Worm (Caenorhabditis elegans) whole organism, late embryonic: ENCODE results near the gene rml-1.
"Not testable (repeated sequence)": the region's sequence is repeated elsewhere in the genome, so short reads cannot be mapped to it uniquely, and the experiment has no call there.

ENCODE experiments used
- C08G9.2 ChIP-seq: sonication (generic microtip); optimal IDR thresholded peaks from 2 replicates; lab custom pipeline; 2016; ENCODE audit warnings: mild to moderate bottlenecking, missing genetic modification characterization, moderate library complexity, missing compliant biosample characterization
- C38D4.7 ChIP-seq: fragments of 200-800 bp; sonication (Bioruptor generic); optimal IDR thresholded peaks from 2 replicates; lab custom pipeline; 2018; ENCODE audit warnings: mild to moderate bottlenecking, missing genetic modification characterization, moderate library complexity, missing compliant biosample characterization
- F13H6.1 ChIP-seq: sonication (generic microtip); optimal IDR thresholded peaks from 2 replicates; lab custom pipeline; 2016; ENCODE audit warnings: missing genetic modification characterization, missing compliant biosample characterization
- ceh-18 ChIP-seq: sonication (generic microtip); optimal IDR thresholded peaks from 2 replicates; lab custom pipeline; 2016; ENCODE audit warnings: missing genetic modification characterization, missing compliant biosample characterization
- ceh-2 ChIP-seq: sonication (generic microtip); optimal IDR thresholded peaks from 2 replicates; lab custom pipeline; 2016; ENCODE audit warnings: missing genotype, missing genetic modification characterization, missing compliant biosample characterization
- ceh-22 ChIP-seq: sonication (generic microtip); optimal IDR thresholded peaks from 2 replicates; lab custom pipeline; 2017; ENCODE audit warnings: missing biosample characterization, missing genetic modification characterization
- ceh-34 ChIP-seq: sonication (generic microtip); optimal IDR thresholded peaks from 2 replicates; lab custom pipeline; 2016; ENCODE audit warnings: mild to moderate bottlenecking, missing genetic modification characterization, missing compliant biosample characterization
- ceh-45 ChIP-seq: fragments of 200-800 bp; sonication (Bioruptor generic); IDR thresholded peaks from 2 replicates; pipeline ENCODE4 v1.3.6; 2022; ENCODE audit warnings: missing genetic modification reagents, missing genetic modification characterization, missing compliant biosample characterization
- ceh-48 ChIP-seq: sonication (generic microtip); optimal IDR thresholded peaks from 2 replicates; lab custom pipeline; 2016; ENCODE audit warnings: missing genetic modification characterization, inconsistent platforms, missing compliant biosample characterization
- ceh-6 ChIP-seq: fragments of 200-800 bp; sonication (Bioruptor generic); optimal IDR thresholded peaks from 2 replicates; lab custom pipeline; 2018; ENCODE audit warnings: mild to moderate bottlenecking, missing genetic modification characterization, missing compliant biosample characterization
- che-1 ChIP-seq: sonication (generic microtip); optimal IDR thresholded peaks from 2 replicates; lab custom pipeline; 2016; ENCODE audit warnings: mild to moderate bottlenecking, missing genetic modification characterization, missing compliant biosample characterization
- elt-4 ChIP-seq: sonication (generic microtip); optimal IDR thresholded peaks from 2 replicates; lab custom pipeline; 2016; ENCODE audit warnings: missing genetic modification characterization, missing compliant biosample characterization
- fax-1 ChIP-seq: sonication (generic microtip); optimal IDR thresholded peaks from 2 replicates; lab custom pipeline; 2016; ENCODE audit warnings: missing genotype, missing genetic modification characterization, missing compliant biosample characterization
- fkh-10 ChIP-seq: fragments of 150-350 bp; optimal IDR thresholded peaks from 2 replicates; lab custom pipeline; 2014; ENCODE audit warnings: missing biosample characterization, missing genetic modification reagents, missing genetic modification characterization
- gmeb-2 ChIP-seq: sonication (generic microtip); optimal IDR thresholded peaks from 2 replicates; lab custom pipeline; 2016; ENCODE audit warnings: missing genetic modification characterization, inconsistent platforms, missing compliant biosample characterization
- hlh-13 ChIP-seq: fragments of 200-800 bp; sonication (Bioruptor generic); optimal IDR thresholded peaks from 2 replicates; lab custom pipeline; 2018; ENCODE audit warnings: mild to moderate bottlenecking, missing genetic modification characterization, missing compliant biosample characterization
- hlh-15 ChIP-seq: sonication (generic microtip); optimal IDR thresholded peaks from 2 replicates; lab custom pipeline; 2016; ENCODE audit warnings: missing genetic modification characterization, missing compliant biosample characterization
- hlh-30 ChIP-seq: sonication (generic microtip); optimal IDR thresholded peaks from 2 replicates; lab custom pipeline; 2017; ENCODE audit warnings: antibody characterized with exemption, missing genetic modification characterization, missing compliant biosample characterization; ENCODE audit not compliant: insufficient read depth
- hlh-6 ChIP-seq: sonication (generic microtip); optimal IDR thresholded peaks from 2 replicates; lab custom pipeline; 2016; ENCODE audit warnings: missing genotype, missing genetic modification characterization, missing compliant biosample characterization
- lim-6 ChIP-seq: sonication (generic microtip); optimal IDR thresholded peaks from 2 replicates; lab custom pipeline; 2016; ENCODE audit warnings: missing genetic modification characterization, missing compliant biosample characterization
- lin-11 ChIP-seq: fragments of 200-800 bp; sonication (Bioruptor generic); optimal IDR thresholded peaks from 2 replicates; lab custom pipeline; 2018; ENCODE audit warnings: mild to moderate bottlenecking, missing genetic modification characterization, missing compliant biosample characterization
- mec-3 ChIP-seq: sonication (generic microtip); optimal IDR thresholded peaks from 2 replicates; lab custom pipeline; 2016; ENCODE audit warnings: borderline replicate concordance, missing genetic modification characterization, missing compliant biosample characterization
- nfya-1 ChIP-seq: sonication (generic microtip); optimal IDR thresholded peaks from 2 replicates; lab custom pipeline; 2017; ENCODE audit warnings: missing genetic modification characterization, mild to moderate bottlenecking, missing compliant biosample characterization, antibody characterized with exemption, moderate library complexity
- nhr-232 ChIP-seq: sonication (generic microtip); optimal IDR thresholded peaks from 2 replicates; lab custom pipeline; 2016; ENCODE audit warnings: missing genetic modification characterization, missing compliant biosample characterization
- pag-3 ChIP-seq: sonication (generic microtip); optimal IDR thresholded peaks from 2 replicates; lab custom pipeline; 2016; ENCODE audit warnings: missing compliant biosample characterization, missing genetic modification characterization, borderline replicate concordance
- pax-1 ChIP-seq: fragments of 150-350 bp; optimal IDR thresholded peaks from 2 replicates; lab custom pipeline; 2014; ENCODE audit warnings: missing biosample characterization, missing genetic modification characterization
- pha-2 ChIP-seq: sonication (generic microtip); optimal IDR thresholded peaks from 2 replicates; lab custom pipeline; 2017; ENCODE audit warnings: mild to moderate bottlenecking, missing genetic modification characterization, missing compliant biosample characterization
- pha-4 ChIP-seq: fragments of 150-350 bp; optimal IDR thresholded peaks from 2 replicates; lab custom pipeline; 2018; ENCODE audit warnings: missing biosample characterization, missing genetic modification reagents, missing genetic modification characterization
- pqm-1 ChIP-seq: sonication (generic microtip); optimal IDR thresholded peaks from 2 replicates; lab custom pipeline; 2016; ENCODE audit warnings: missing genetic modification characterization, missing compliant biosample characterization
- pros-1 ChIP-seq: fragments of 150-350 bp; optimal IDR thresholded peaks from 2 replicates; lab custom pipeline; 2014; ENCODE audit warnings: missing biosample characterization, missing genetic modification reagents, missing genetic modification characterization
- sdc-2 ChIP-seq: sonication (generic microtip); optimal IDR thresholded peaks from 2 replicates; lab custom pipeline; 2016; ENCODE audit warnings: missing genotype, missing genetic modification characterization, missing compliant biosample characterization
- sox-2 ChIP-seq: fragments of 200-800 bp; sonication (Bioruptor generic); IDR thresholded peaks from 2 replicates; pipeline ENCODE4 v1.3.6; 2022; ENCODE audit warnings: missing genetic modification reagents, missing genetic modification characterization, missing compliant biosample characterization
- sox-4 ChIP-seq: sonication (generic microtip); optimal IDR thresholded peaks from 2 replicates; lab custom pipeline; 2017; ENCODE audit warnings: mild to moderate bottlenecking, missing genetic modification characterization, inconsistent platforms, missing compliant biosample characterization
- tbx-7 ChIP-seq: sonication (generic microtip); optimal IDR thresholded peaks from 2 replicates; lab custom pipeline; 2016; ENCODE audit warnings: missing genotype, missing genetic modification characterization, missing compliant biosample characterization
- ttx-3 ChIP-seq: sonication (generic microtip); optimal IDR thresholded peaks from 2 replicates; lab custom pipeline; 2016; ENCODE audit warnings: missing genetic modification reagents, missing genetic modification characterization, missing compliant biosample characterization
- unc-86 ChIP-seq: sonication (generic microtip); optimal IDR thresholded peaks from 2 replicates; lab custom pipeline; 2016; ENCODE audit warnings: missing genetic modification characterization, missing compliant biosample characterization

The rml-1 gene

DNA sequence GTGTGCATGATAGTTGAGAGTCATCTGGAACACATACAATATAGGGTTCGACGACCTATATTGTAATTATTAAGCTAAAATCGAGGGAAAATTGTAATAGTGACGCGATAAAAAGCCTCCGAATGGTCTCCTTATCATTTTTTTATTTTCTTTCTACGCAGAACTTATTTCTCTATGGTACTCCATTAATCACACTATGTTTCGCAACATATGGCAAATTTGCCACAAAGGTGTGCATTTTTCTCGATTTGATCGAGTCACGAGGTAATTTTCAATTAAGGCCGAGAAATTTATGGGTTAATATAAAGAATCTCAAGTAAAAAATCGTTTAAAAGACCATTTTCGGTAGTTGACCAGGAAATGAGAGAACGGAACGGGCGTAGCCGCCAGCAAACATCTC lies 5.8 kb downstream of the rml-1 start, which contains the start of gene dbn-1:
dbn-1 (minus strand) TSS at position 24 of the 400 bp plus-strand sequence.
- no peak for TF ChIP-seq nfya-1 (tag; lab: Kevin White, UChicago)
- no peak for TF ChIP-seq pros-1 (tag; lab: Kevin White, UChicago)
- TF ChIP-seq C08G9.2 = no peak
- TF ChIP-seq hlh-13 (GFP tag; lab: Kevin White, UChicago) = no peak

DNA sequence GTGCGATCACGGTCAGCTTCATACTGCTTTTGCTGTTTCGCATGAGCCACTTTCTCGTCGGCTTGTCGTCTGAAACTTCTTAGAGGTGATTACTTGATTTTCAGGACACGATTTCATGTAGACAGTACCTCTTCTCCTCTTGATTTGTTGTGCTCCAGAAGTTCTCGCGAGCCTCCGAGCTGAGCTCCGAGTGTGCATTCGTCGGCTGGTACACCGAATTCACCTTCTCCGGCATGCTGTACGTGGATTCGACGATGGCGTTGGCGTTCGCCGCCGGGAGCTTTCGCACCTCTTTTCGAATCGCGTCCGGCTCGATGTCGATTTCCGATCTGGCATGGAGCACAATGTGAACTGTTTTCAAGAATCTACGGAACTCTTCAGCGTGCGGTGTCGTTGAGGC lies 6.9 kb downstream of the rml-1 start:
- TF ChIP-seq ceh-2 (tag; lab: Kevin White, UChicago) = no peak
- TF ChIP-seq sox-4 = no peak
- no peak for TF ChIP-seq pha-2 (tag; lab: Kevin White, UChicago)
- no peak for TF ChIP-seq nhr-232 (tag; lab: Kevin White, UChicago)
- TF ChIP-seq ceh-45 (GFP tag; lab: Robert Waterston, UW) = no peak
- no peak for TF ChIP-seq ceh-18
- no peak for TF ChIP-seq elt-4 (tag; lab: Kevin White, UChicago)
- TF ChIP-seq hlh-13 (GFP tag; lab: Kevin White, UChicago) = no peak
- TF ChIP-seq fax-1 (tag; lab: Kevin White, UChicago) = no peak
- no peak for TF ChIP-seq pha-4

DNA sequence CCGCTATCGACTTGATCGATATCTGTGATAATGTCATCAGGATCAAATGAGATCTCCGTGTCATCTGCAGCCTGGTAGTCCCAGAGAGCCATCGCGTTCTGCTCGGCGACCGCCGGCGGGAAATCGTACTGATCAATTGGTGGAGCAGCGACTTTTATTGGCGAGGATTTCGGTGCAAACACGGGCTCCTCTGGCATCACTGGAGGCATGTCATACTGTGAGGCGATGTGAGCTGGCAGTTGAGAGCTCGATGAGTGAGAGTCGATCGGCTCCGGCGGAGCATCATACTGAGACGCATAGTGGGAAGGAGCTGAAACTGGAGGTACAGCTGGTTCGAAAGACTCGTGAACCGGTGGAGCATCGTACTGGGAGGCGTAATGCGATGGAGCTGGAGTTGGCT lies 8.2 kb downstream of the rml-1 start:
- TF ChIP-seq pax-1 (tag; lab: Kevin White, UChicago) (no peak), ceh-34 (tag; lab: Kevin White, UChicago) (no peak), che-1 (tag; lab: Kevin White, UChicago) (no peak), hlh-15 (tag; lab: Kevin White, UChicago) (no peak), sdc-2 (no peak), hlh-6 (tag; lab: Kevin White, UChicago) (no peak), hlh-30 (no peak), ceh-48 (tag; lab: Kevin White, UChicago) (no peak), gmeb-2 (tag; lab: Kevin White, UChicago) (no peak), pag-3 (tag; lab: Kevin White, UChicago) (no peak), C08G9.2 (no peak), lin-11 (no peak), ceh-18 (no peak), ceh-6 (no peak), pha-2 (tag; lab: Kevin White, UChicago) (no peak), C38D4.7 (GFP tag; lab: Kevin White, UChicago) (no peak), pqm-1 (tag; lab: Kevin White, UChicago) (no peak), hlh-13 (GFP tag; lab: Kevin White, UChicago) (no peak)

DNA sequence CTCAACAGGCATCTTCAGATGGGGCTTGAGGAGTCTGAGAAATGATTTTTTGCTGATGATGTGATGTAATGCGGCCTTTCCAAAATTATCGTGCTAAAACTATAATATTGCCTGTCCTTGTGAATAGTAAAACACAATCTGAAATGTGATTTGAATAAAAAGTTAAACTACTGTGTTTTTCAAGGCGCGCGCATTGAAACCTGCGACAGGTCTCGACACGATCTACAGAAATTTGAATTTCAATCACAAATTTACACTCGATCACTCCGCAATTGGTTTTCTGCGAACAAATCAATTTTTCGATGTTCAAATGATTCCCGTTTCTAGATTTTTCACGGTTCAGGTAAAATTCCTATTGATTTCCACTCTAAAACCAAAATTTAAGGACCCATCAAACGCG lies 12.2 kb downstream of the rml-1 start, which contains the start of gene toca-2:
toca-2 (plus strand) TSS at position 208 of the 400 bp plus-strand sequence.
- no peak for TF ChIP-seq fkh-10 (GFP tag; lab: Kevin White, UChicago)
- TF ChIP-seq che-1 (tag; lab: Kevin White, UChicago) = no peak
- no peak for TF ChIP-seq mec-3 (tag; lab: Kevin White, UChicago)
- no peak for TF ChIP-seq sox-2
- TF ChIP-seq ceh-6 = no peak
- TF ChIP-seq tbx-7 = no peak
- no peak for TF ChIP-seq F13H6.1 (tag; lab: Kevin White, UChicago)
- TF ChIP-seq ceh-45 (GFP tag; lab: Robert Waterston, UW) = no peak
- no peak for TF ChIP-seq lim-6 (tag; lab: Kevin White, UChicago)
- no peak for TF ChIP-seq pros-1 (tag; lab: Kevin White, UChicago)
- TF ChIP-seq ttx-3 (tag; lab: Kevin White, UChicago) = no peak
- no peak for TF ChIP-seq ceh-22 (tag; lab: Kevin White, UChicago)

DNA sequence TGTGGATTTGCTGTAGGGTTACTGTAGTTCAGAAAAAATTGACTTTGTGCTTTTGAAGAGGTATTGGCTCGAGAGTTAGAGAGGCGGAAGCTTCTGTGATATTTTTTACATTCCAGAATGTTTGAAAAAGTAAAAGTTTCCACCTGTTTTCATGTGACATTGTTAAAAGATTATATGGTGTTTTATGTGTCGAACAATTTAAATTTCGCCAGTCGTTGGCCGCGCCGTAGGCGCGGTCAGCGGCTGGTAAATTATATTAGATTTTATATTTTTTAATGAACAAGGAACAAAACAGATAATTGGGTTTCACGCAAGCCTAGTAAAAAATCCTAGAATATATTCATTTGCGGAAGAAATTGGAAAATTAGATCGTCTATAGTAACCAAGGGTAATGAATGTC lies 16.7 kb downstream of the rml-1 start, which contains the start of gene mlc-7:
mlc-7 (plus strand) TSS at position 301 of the 400 bp plus-strand sequence.
- TF ChIP-seq ceh-34 (tag; lab: Kevin White, UChicago); unc-86; nhr-232 (tag; lab: Kevin White, UChicago): not testable (repeated sequence)
